Fruit fly (Drosophila melanogaster) whole organism, embryonic: ENCODE measurements around the gene CG17154.

Source experiments
- B-H1 ChIP-seq: fragments of 200-800 bp; sonication (Bioruptor generic); IDR thresholded peaks from 3 replicates; pipeline ENCODE4 v1.3.6; 2022; ENCODE audit warnings: missing biosample characterization, missing genetic modification characterization
- Blimp-1 ChIP-seq: fragments of 200-800 bp; sonication (Bioruptor generic); optimal IDR thresholded peaks from 3 replicates; lab custom pipeline; 2018; ENCODE audit warnings: missing biosample characterization, missing genetic modification characterization, mild to moderate bottlenecking, moderate library complexity, missing genetic modification reagents
- CG10366 ChIP-seq: fragments of 200-800 bp; sonication (Bioruptor generic); IDR thresholded peaks from 2 replicates; pipeline ENCODE4 v1.3.6; 2022; ENCODE audit warnings: missing biosample characterization, missing genetic modification characterization
- CG11504 ChIP-seq: fragments of 200-800 bp; sonication (Bioruptor generic); optimal IDR thresholded peaks from 3 replicates; lab custom pipeline; 2019; ENCODE audit warnings: missing biosample characterization, mild to moderate bottlenecking, missing genetic modification characterization, moderate library complexity
- CG1233 ChIP-seq: fragments of 200-800 bp; sonication (Bioruptor generic); optimal IDR thresholded peaks from 4 replicates; lab custom pipeline; 2018; ENCODE audit warnings: missing biosample characterization, mild to moderate bottlenecking, missing genetic modification characterization
- CG12659 ChIP-seq: fragments of 200-800 bp; sonication (Bioruptor generic); optimal IDR thresholded peaks from 3 replicates; lab custom pipeline; 2017; ENCODE audit warnings: mild to moderate bottlenecking, missing biosample characterization, missing genetic modification reagents, missing genetic modification characterization
- CG13287 ChIP-seq: fragments of 200-800 bp; sonication (Bioruptor generic); IDR thresholded peaks from 2 replicates; pipeline ENCODE4 v1.3.6; 2022; ENCODE audit warnings: missing biosample characterization, missing genetic modification characterization; ENCODE audit not compliant: partially characterized antibody
- CG14050 ChIP-seq: fragments of 200-800 bp; sonication (Bioruptor generic); IDR thresholded peaks from 3 replicates; pipeline ENCODE4 v1.3.6; 2022; ENCODE audit warnings: missing biosample characterization, missing genetic modification characterization
- CG15011 ChIP-seq: fragments of 200-800 bp; sonication (Bioruptor generic); optimal IDR thresholded peaks from 3 replicates; lab custom pipeline; 2018; ENCODE audit warnings: missing biosample characterization, mild to moderate bottlenecking, missing genetic modification characterization
- CG16813 ChIP-seq: fragments of 200-800 bp; sonication (Bioruptor generic); IDR thresholded peaks from 3 replicates; pipeline ENCODE4 v1.3.6; 2022; ENCODE audit warnings: missing biosample characterization, missing genetic modification characterization; ENCODE audit not compliant: partially characterized antibody
- CG16863 ChIP-seq: fragments of 200-800 bp; sonication (Bioruptor generic); optimal IDR thresholded peaks from 3 replicates; lab custom pipeline; 2016; ENCODE audit warnings: missing biosample characterization, missing genetic modification characterization
- CG17361 ChIP-seq: fragments of 200-800 bp; sonication (Bioruptor generic); IDR thresholded peaks from 3 replicates; pipeline ENCODE4 v1.3.6; 2022; ENCODE audit warnings: missing biosample characterization, missing genetic modification characterization
- CG17802 ChIP-seq: fragments of 200-800 bp; sonication (Bioruptor generic); optimal IDR thresholded peaks from 2 replicates; lab custom pipeline; 2018; ENCODE audit warnings: missing biosample characterization, mild to moderate bottlenecking, missing genetic modification characterization, moderate library complexity
- CG17829 ChIP-seq: fragments of 200-800 bp; optimal IDR thresholded peaks from 2 replicates; lab custom pipeline; 2019; ENCODE audit warnings: missing biosample characterization, mild to moderate bottlenecking, missing genetic modification characterization, moderate library complexity
- CG18262 ChIP-seq: fragments of 200-800 bp; optimal IDR thresholded peaks from 3 replicates; lab custom pipeline; 2019; ENCODE audit warnings: missing biosample characterization, mild to moderate bottlenecking, missing genetic modification characterization, moderate library complexity
- CG18619 ChIP-seq: fragments of 200-800 bp; sonication (Bioruptor generic); optimal IDR thresholded peaks from 3 replicates; lab custom pipeline; 2017; ENCODE audit warnings: missing biosample characterization, mild to moderate bottlenecking, missing genetic modification characterization
- CG2199 ChIP-seq: fragments of 200-800 bp; sonication (Bioruptor generic); IDR thresholded peaks from 3 replicates; pipeline ENCODE4 v1.3.6; 2022; ENCODE audit warnings: missing biosample characterization, missing genetic modification characterization
- CG30431 ChIP-seq: fragments of 200-800 bp; sonication (Bioruptor generic); optimal IDR thresholded peaks from 2 replicates; lab custom pipeline; 2017; ENCODE audit warnings: missing biosample characterization, missing genetic modification characterization
- CG33213 ChIP-seq: fragments of 200-800 bp; sonication (Bioruptor generic); optimal IDR thresholded peaks from 3 replicates; lab custom pipeline; 2016; ENCODE audit warnings: missing biosample characterization, missing genetic modification characterization
- CG3995 ChIP-seq: fragments of 200-800 bp; sonication (Bioruptor generic); optimal IDR thresholded peaks from 3 replicates; lab custom pipeline; 2016; ENCODE audit warnings: missing biosample characterization, missing genetic modification characterization
- CG7839 ChIP-seq: fragments of 200-800 bp; sonication (Bioruptor generic); optimal IDR thresholded peaks from 3 replicates; lab custom pipeline; 2018; ENCODE audit warnings: missing biosample characterization, mild to moderate bottlenecking, missing genetic modification characterization, moderate library complexity
- CG8388 ChIP-seq: fragments of 200-800 bp; sonication (Bioruptor generic); optimal IDR thresholded peaks from 2 replicates; lab custom pipeline; 2019; ENCODE audit warnings: missing biosample characterization, mild to moderate bottlenecking, missing genetic modification characterization, moderate library complexity
- CG9437 ChIP-seq: fragments of 200-800 bp; sonication (Bioruptor generic); optimal IDR thresholded peaks from 2 replicates; lab custom pipeline; 2018; ENCODE audit warnings: missing biosample characterization, mild to moderate bottlenecking, missing genetic modification characterization
- Dll ChIP-seq: fragments of 200-800 bp; sonication (Bioruptor generic); IDR thresholded peaks from 4 replicates; pipeline ENCODE4 v1.3.6; 2022; ENCODE audit warnings: missing biosample characterization, missing genetic modification characterization; ENCODE audit not compliant: partially characterized antibody
- E2f2 ChIP-seq: fragments of 200-800 bp; sonication (Bioruptor generic); IDR thresholded peaks from 2 replicates; pipeline ENCODE4 v1.3.6; 2022; ENCODE audit warnings: missing biosample characterization, missing genetic modification characterization
- Ets97D ChIP-seq: fragments of 200-800 bp; sonication (Bioruptor generic); optimal IDR thresholded peaks from 3 replicates; lab custom pipeline; 2016; ENCODE audit warnings: missing biosample characterization, missing genetic modification characterization
- Scr ChIP-seq: fragments of 200-800 bp; sonication (Bioruptor generic); IDR thresholded peaks from 2 replicates; pipeline ENCODE4 v1.3.6; 2022; ENCODE audit warnings: missing biosample characterization, missing genetic modification characterization; ENCODE audit not compliant: partially characterized antibody
- Side ChIP-seq: fragments of 200-800 bp; sonication (Bioruptor generic); optimal IDR thresholded peaks from 2 replicates; lab custom pipeline; 2016; ENCODE audit warnings: missing biosample characterization, missing genetic modification characterization
- abd-A ChIP-seq: fragments of 200-800 bp; sonication (Bioruptor generic); optimal IDR thresholded peaks from 3 replicates; lab custom pipeline; 2019; ENCODE audit warnings: missing biosample characterization, mild to moderate bottlenecking, missing genetic modification characterization, moderate library complexity
- aop ChIP-seq: fragments of 200-800 bp; sonication (Bioruptor generic); IDR thresholded peaks from 2 replicates; pipeline ENCODE4 v1.3.6; 2022; ENCODE audit warnings: missing biosample characterization, missing genetic modification characterization
- bbx ChIP-seq: fragments of 200-800 bp; sonication (Bioruptor generic); IDR thresholded peaks from 2 replicates; pipeline ENCODE4 v1.3.6; 2022; ENCODE audit warnings: missing biosample characterization, missing genetic modification characterization; ENCODE audit not compliant: partially characterized antibody
- bsh ChIP-seq, 2 experiments: fragments of 200-800 bp; sonication (Bioruptor generic); optimal IDR thresholded peaks; 2 replicates each; lab custom pipeline; 2017 to 2018; ENCODE audit warnings: mild to moderate bottlenecking in 2 of 2, missing biosample characterization in 2 of 2, missing genetic modification characterization in 2 of 2, moderate library complexity in 1 of 2
- corto ChIP-seq: fragments of 200-800 bp; sonication (Bioruptor generic); optimal IDR thresholded peaks from 2 replicates; lab custom pipeline; 2016; ENCODE audit warnings: missing biosample characterization, mild to moderate bottlenecking, missing genetic modification characterization, moderate library complexity
- crp ChIP-seq, 2 experiments: fragments of 200-800 bp; sonication (Bioruptor generic); optimal IDR thresholded peaks; 2 replicates in 1 of 2; 3 replicates in 1 of 2; lab custom pipeline; 2017; ENCODE audit warnings: missing biosample characterization in 2 of 2, missing genetic modification characterization in 2 of 2, mild to moderate bottlenecking in 1 of 2, moderate library complexity in 1 of 2
- dm ChIP-seq: fragments of 200-800 bp; sonication (Bioruptor generic); optimal IDR thresholded peaks from 3 replicates; lab custom pipeline; 2016; ENCODE audit warnings: missing biosample characterization, missing genetic modification characterization
- gcm2 ChIP-seq: fragments of 200-800 bp; sonication (Bioruptor generic); optimal IDR thresholded peaks from 2 replicates; lab custom pipeline; 2016; ENCODE audit warnings: missing biosample characterization, missing genetic modification characterization
- ham ChIP-seq: fragments of 200-800 bp; sonication (Bioruptor generic); IDR thresholded peaks from 2 replicates; pipeline ENCODE4 v1.3.6; 2022; ENCODE audit warnings: missing biosample characterization, missing genetic modification characterization
- jing ChIP-seq: fragments of 200-800 bp; sonication (Bioruptor generic); optimal IDR thresholded peaks from 2 replicates; lab custom pipeline; 2018; ENCODE audit warnings: missing biosample characterization, mild to moderate bottlenecking, missing genetic modification characterization
- klu ChIP-seq: fragments of 200-800 bp; sonication (Bioruptor generic); IDR thresholded peaks from 2 replicates; pipeline ENCODE4 v1.3.6; 2022; ENCODE audit warnings: missing biosample characterization, missing genetic modification characterization
- lilli ChIP-seq: fragments of 200-800 bp; sonication (Bioruptor generic); optimal IDR thresholded peaks from 3 replicates; lab custom pipeline; 2016; ENCODE audit warnings: missing biosample characterization, missing genetic modification characterization
- maf-S ChIP-seq: fragments of 200-800 bp; sonication (Bioruptor generic); optimal IDR thresholded peaks from 2 replicates; lab custom pipeline; 2016; ENCODE audit warnings: missing biosample characterization, missing genetic modification characterization
- nerfin-2 ChIP-seq: fragments of 200-800 bp; sonication (Bioruptor generic); IDR thresholded peaks from 2 replicates; pipeline ENCODE4 v1.3.6; 2022; ENCODE audit warnings: missing biosample characterization, missing genetic modification characterization; ENCODE audit not compliant: partially characterized antibody
- pros ChIP-seq: fragments of 200-800 bp; sonication (Bioruptor generic); optimal IDR thresholded peaks from 3 replicates; lab custom pipeline; 2019; ENCODE audit warnings: missing biosample characterization, mild to moderate bottlenecking, missing genetic modification characterization, moderate library complexity
- toy ChIP-seq: fragments of 200-800 bp; sonication (Bioruptor generic); IDR thresholded peaks from 2 replicates; pipeline ENCODE4 v1.3.6; 2022; ENCODE audit warnings: missing biosample characterization, missing genetic modification characterization
- unc-4 ChIP-seq: fragments of 200-800 bp; sonication (Bioruptor generic); IDR thresholded peaks from 2 replicates; pipeline ENCODE4 v1.3.6; 2022; ENCODE audit warnings: missing biosample characterization, missing genetic modification characterization; ENCODE audit not compliant: partially characterized antibody
- vfl ChIP-seq: fragments of 200-800 bp; sonication (Bioruptor generic); optimal IDR thresholded peaks from 2 replicates; lab custom pipeline; 2016; ENCODE audit warnings: missing biosample characterization, missing genetic modification characterization
- vnd ChIP-seq: fragments of 200-800 bp; sonication (Bioruptor generic); IDR thresholded peaks from 3 replicates; pipeline ENCODE4 v1.3.6; 2022; ENCODE audit warnings: missing biosample characterization, missing genetic modification characterization; ENCODE audit not compliant: partially characterized antibody

Gene CG17154

DNA sequence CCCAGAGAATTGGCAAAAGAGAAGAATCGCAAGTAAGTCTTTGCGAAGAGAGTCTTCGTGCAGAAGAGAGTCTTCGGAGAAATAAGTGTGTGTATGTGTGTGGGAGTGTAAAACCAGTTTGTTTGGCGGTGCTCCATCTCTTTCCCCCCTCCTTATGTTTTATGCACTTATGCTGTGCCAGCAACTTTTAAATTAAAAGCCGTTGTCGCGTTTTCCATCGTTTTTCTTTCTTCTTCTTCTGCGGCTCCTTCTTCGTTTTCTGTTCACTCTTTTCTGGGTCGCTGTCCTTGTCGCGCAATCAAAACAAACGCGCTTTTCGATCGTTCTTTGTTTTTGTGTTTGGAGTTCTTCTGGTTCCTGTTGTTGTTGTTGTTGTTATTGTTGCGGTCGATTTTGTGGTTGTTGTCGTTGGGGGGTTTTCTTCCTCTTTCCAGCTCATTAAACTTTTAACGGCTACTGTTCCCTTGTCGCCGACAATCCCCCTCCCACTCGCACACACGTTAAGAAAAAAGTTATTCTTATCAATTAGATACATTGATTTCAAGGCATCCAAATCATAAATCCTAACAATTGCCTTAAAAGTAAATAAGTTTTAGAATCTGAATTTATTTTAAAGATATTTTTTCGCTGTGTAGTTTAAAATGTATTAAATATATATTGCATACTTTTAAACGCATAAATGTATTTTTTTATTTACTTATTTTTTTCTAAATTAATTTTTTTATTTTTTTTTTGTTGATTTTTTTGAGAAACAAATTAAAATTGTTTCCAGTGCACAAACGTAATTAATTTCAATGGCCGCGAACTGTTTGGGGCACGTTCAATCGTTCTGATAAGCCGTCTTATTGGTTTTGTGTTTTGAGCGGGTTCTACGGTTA, 22.9 kb downstream of the CG17154 start (continued):
- TF ChIP-seq CG16813 (GFP tag; lab: Robert Waterston, UW) (no peak), nerfin-2 (GFP tag; lab: Robert Waterston, UW) (no peak), CG12659 (GFP tag; lab: Kevin White, UChicago) (peak; percentile 86), CG10366 (GFP tag; lab: Robert Waterston, UW) (peak; percentile 60), bsh (GFP tag; optimal IDR thresholded peaks at IDR 0.05; lab: Kevin White, UChicago) (peak; percentile 52 to 95), CG17361 (GFP tag; lab: Robert Waterston, UW) (peak; percentile 98), Side (GFP tag; lab: Kevin White, UChicago) (no peak), CG9437 (GFP tag; lab: Kevin White, UChicago) (peak; percentile 89), CG17802 (peak; percentile 41), CG1233 (GFP tag; lab: Kevin White, UChicago) (peak; percentile 86), toy (no peak), vfl (GFP tag; lab: Kevin White, UChicago) (no peak), abd-A (no peak), CG33213 (GFP tag; lab: Kevin White, UChicago) (no peak), B-H1 (GFP tag; lab: Robert Waterston, UW) (0 out of 3 replicates have a peak, but pooled peaks have one; percentile 54), CG18619 (peak; percentile 79), Scr (GFP tag; lab: Robert Waterston, UW) (no peak), Ets97D (GFP tag; lab: Kevin White, UChicago) (no peak), CG8388 (GFP tag; lab: Kevin White, UChicago) (peak; percentile 85), CG14050 (GFP tag; lab: Robert Waterston, UW) (0 out of 3 replicates have a peak, but pooled peaks have one; percentile 23), E2f2 (GFP tag; lab: Robert Waterston, UW) (peak; percentile 50; the same call in 1 of the 2 replicates), CG2199 (GFP tag; lab: Robert Waterston, UW) (peak; percentile 74; the same call in 1 of the 3 replicates), CG16863 (GFP tag; lab: Kevin White, UChicago) (peak; percentile 14), bbx (no peak), corto (GFP tag; lab: Kevin White, UChicago) (no peak), CG3995 (no peak), Blimp-1 (peak; percentile 93), CG18262 (tag; lab: Kevin White, UChicago) (peak; percentile 98), gcm2 (GFP tag; lab: Kevin White, UChicago) (no peak), ham (GFP tag; lab: Robert Waterston, UW) (no peak), CG30431 (GFP tag; lab: Kevin White, UChicago) (peak; percentile 38), vnd (no peak), Dll (GFP tag; lab: Robert Waterston, UW) (no peak), lilli (GFP tag; lab: Kevin White, UChicago) (peak; percentile 36), klu (GFP tag; lab: Robert Waterston, UW) (peak; percentile 69; the same call in 1 of the 2 replicates), dm (GFP tag; lab: Kevin White, UChicago) (no peak), crp (GFP tag; optimal IDR thresholded peaks at IDR 0.05; lab: Kevin White, UChicago) (peak in 1 of 2 experiments; percentile 3), CG7839 (peak; percentile 94), CG17829 (tag; lab: Kevin White, UChicago) (peak; percentile 96), maf-S (GFP tag; lab: Kevin White, UChicago) (no peak), CG15011 (no peak), CG13287 (no peak), CG11504 (tag; lab: Kevin White, UChicago) (peak; percentile 93), pros (GFP tag; lab: Kevin White, UChicago) (no peak), aop (GFP tag; lab: Robert Waterston, UW) (no peak), unc-4 (GFP tag; lab: Robert Waterston, UW) (no peak), jing (GFP tag; lab: Kevin White, UChicago) (peak; percentile 11)
